Worm (Caenorhabditis elegans) whole organism, early embryonic: ENCODE data around the gene sams-1.

Experiments
- F13C5.2 ChIP-seq: sonication (generic microtip); optimal IDR thresholded peaks from 2 replicates; lab custom pipeline; 2017; ENCODE audit warnings: mild to moderate bottlenecking, missing genetic modification characterization, inconsistent platforms, missing compliant biosample characterization
- ama-1 ChIP-seq: fragments of 150-350 bp; optimal IDR thresholded peaks from 2 replicates; lab custom pipeline; 2014
- ceh-13 ChIP-seq: fragments of 200-800 bp; sonication (Bioruptor generic); optimal IDR thresholded peaks from 2 replicates; lab custom pipeline; 2018; ENCODE audit warnings: mild to moderate bottlenecking, missing genetic modification characterization, missing compliant biosample characterization
- flt-1 ChIP-seq: fragments of 200-800 bp; sonication (Bioruptor generic); IDR thresholded peaks from 2 replicates; pipeline ENCODE4 v1.3.6; 2022; ENCODE audit warnings: missing genetic modification characterization, missing compliant biosample characterization
- hnd-1 ChIP-seq: sonication (generic microtip); optimal IDR thresholded peaks from 2 replicates; lab custom pipeline; 2016; ENCODE audit warnings: missing genetic modification characterization, missing compliant biosample characterization
- scrt-1 ChIP-seq: fragments of 200-800 bp; sonication (Bioruptor generic); IDR thresholded peaks from 2 replicates; pipeline ENCODE4 v1.3.6; 2022; ENCODE audit warnings: missing genetic modification characterization, missing compliant biosample characterization
- tbx-37 ChIP-seq: fragments of 200-800 bp; sonication (Bioruptor generic); conservative IDR thresholded peaks from 2 replicates; pipeline ENCODE4 v1.3.6; 2022; ENCODE audit warnings: missing genetic modification reagents, missing genetic modification characterization, missing compliant biosample characterization
- tra-4 ChIP-seq: sonication (generic microtip); optimal IDR thresholded peaks from 2 replicates; lab custom pipeline; 2017; ENCODE audit warnings: missing genetic modification characterization, missing compliant biosample characterization

DNA sequence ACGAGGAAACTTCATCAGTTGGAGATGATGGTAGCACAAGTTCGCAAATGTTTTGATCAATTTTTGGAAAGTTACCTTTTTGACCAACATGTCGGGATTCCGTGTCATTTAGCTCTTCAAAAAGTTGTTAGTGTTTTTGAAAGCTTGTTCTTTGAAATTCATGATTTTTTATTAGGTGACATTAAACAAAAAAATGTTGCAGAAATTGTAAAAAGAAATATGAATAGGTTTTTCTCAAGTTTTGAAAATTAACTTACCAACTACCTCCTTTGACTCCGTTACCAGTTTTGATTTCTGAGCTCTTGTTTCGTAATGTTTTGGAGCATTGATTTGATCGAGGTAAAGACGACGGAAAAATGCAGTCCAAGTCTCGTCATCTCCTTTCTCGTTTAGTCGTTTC, 13.6 kb upstream of the sams-1 start:
- no peak for TF ChIP-seq ama-1
- no peak for TF ChIP-seq F13C5.2 (tag; lab: Kevin White, UChicago)
- TF ChIP-seq tra-4 (tag; lab: Kevin White, UChicago) = no peak
- TF ChIP-seq flt-1 (GFP tag; lab: Robert Waterston, UW) = no peak
- no peak for TF ChIP-seq tbx-37 (GFP tag; lab: Robert Waterston, UW)
- TF ChIP-seq scrt-1 (GFP tag; lab: Robert Waterston, UW) = no peak
- TF ChIP-seq ceh-13 (GFP tag; lab: Kevin White, UChicago) = no peak
- TF ChIP-seq hnd-1 (tag; lab: Kevin White, UChicago) = no peak
